Fruit fly (Drosophila melanogaster) whole organism, adult: ENCODE data around the gene CG34332.

Experiments
- CG12768 ChIP-seq: fragments of 200-800 bp; sonication (Bioruptor generic); optimal IDR thresholded peaks from 2 replicates; lab custom pipeline; 2017; ENCODE audit warnings: missing biosample characterization, missing genetic modification characterization, mild to moderate bottlenecking, moderate library complexity, missing genetic modification reagents
- CG5204 ChIP-seq: fragments of 200-800 bp; sonication (Bioruptor generic); optimal IDR thresholded peaks from 2 replicates; lab custom pipeline; 2016; ENCODE audit warnings: missing biosample characterization, missing genetic modification characterization
- Mnt ChIP-seq: fragments of 200-800 bp; sonication (Bioruptor generic); optimal IDR thresholded peaks from 2 replicates; lab custom pipeline; 2016; ENCODE audit warnings: missing biosample characterization, mild to moderate bottlenecking, missing genetic modification characterization
- bab1 ChIP-seq: fragments of 200-800 bp; sonication (Bioruptor generic); optimal IDR thresholded peaks from 3 replicates; lab custom pipeline; 2019; ENCODE audit warnings: missing biosample characterization, mild to moderate bottlenecking, missing genetic modification characterization, moderate library complexity
- cnc ChIP-seq, 2 experiments: fragments of >200 bp; optimal IDR thresholded peaks; 2 replicates each; lab custom pipeline; 2017

dm6 chrX:20173464-20173995, 32.7 kb downstream of the CG34332 start, which contains the start of gene AnxB10:
- TF ChIP-seq Mnt (GFP tag; lab: Kevin White, UChicago) (peak; percentile 72), cnc (optimal IDR thresholded peaks at IDR 0.05; lab: Kevin White, UChicago) (no peak), CG5204 (GFP tag; lab: Kevin White, UChicago) (peak; percentile 92), CG12768 (peak; percentile 89), bab1 (GFP tag; lab: Kevin White, UChicago) (peak; percentile 96)
